Fruit fly (Drosophila melanogaster) whole organism, prepupa: ENCODE results near the gene Dcps.
A peak's percentile ranks its signal among the peaks of the same experiment; 100 is the strongest.

Experiments
- Blimp-1 ChIP-seq: fragments of 200-800 bp; sonication (Bioruptor generic); optimal IDR thresholded peaks from 3 replicates; lab custom pipeline; 2017; ENCODE audit warnings: missing biosample characterization, missing genetic modification characterization, mild to moderate bottlenecking, moderate library complexity, missing genetic modification reagents
- CG10631 ChIP-seq: fragments of 200-800 bp; sonication (Bioruptor generic); optimal IDR thresholded peaks from 2 replicates; lab custom pipeline; 2016; ENCODE audit warnings: missing biosample characterization, missing genetic modification characterization
- CG10669 ChIP-seq: fragments of 200-800 bp; sonication (Bioruptor generic); optimal IDR thresholded peaks from 3 replicates; lab custom pipeline; 2018; ENCODE audit warnings: missing biosample characterization, mild to moderate bottlenecking, missing genetic modification characterization, moderate library complexity
- CG11294 ChIP-seq: fragments of 200-800 bp; sonication (Bioruptor generic); IDR thresholded peaks from 2 replicates; pipeline ENCODE4 v1.3.6; 2022; ENCODE audit warnings: missing biosample characterization, missing genetic modification characterization
- CG11902 ChIP-seq: fragments of 200-800 bp; sonication (Bioruptor generic); optimal IDR thresholded peaks from 3 replicates; lab custom pipeline; 2016; ENCODE audit warnings: missing biosample characterization, missing genetic modification characterization
- CG15336 ChIP-seq: fragments of 200-800 bp; sonication (Bioruptor generic); IDR thresholded peaks from 2 replicates; pipeline ENCODE4 v1.3.6; 2022; ENCODE audit warnings: missing biosample characterization, missing genetic modification characterization
- CG16779 ChIP-seq: fragments of 200-800 bp; sonication (Bioruptor generic); optimal IDR thresholded peaks from 3 replicates; lab custom pipeline; 2017; ENCODE audit warnings: missing biosample characterization, mild to moderate bottlenecking, missing genetic modification characterization
- CG3032 ChIP-seq: fragments of 200-800 bp; optimal IDR thresholded peaks from 2 replicates; lab custom pipeline; 2019; ENCODE audit warnings: missing biosample characterization, mild to moderate bottlenecking, missing genetic modification characterization, moderate library complexity
- CG32006 ChIP-seq: fragments of 200-800 bp; sonication (Bioruptor generic); optimal IDR thresholded peaks from 3 replicates; lab custom pipeline; 2017; ENCODE audit warnings: missing biosample characterization, mild to moderate bottlenecking, missing genetic modification characterization
- CG6163 ChIP-seq: fragments of 200-800 bp; sonication (Bioruptor generic); IDR thresholded peaks from 3 replicates; pipeline ENCODE4 v1.3.6; 2022; ENCODE audit warnings: missing biosample characterization, missing genetic modification characterization
- CG6276 ChIP-seq: fragments of 200-800 bp; sonication (Bioruptor generic); optimal IDR thresholded peaks from 2 replicates; lab custom pipeline; 2017; ENCODE audit warnings: missing biosample characterization, mild to moderate bottlenecking, missing genetic modification characterization
- CG6808 ChIP-seq: fragments of 200-800 bp; sonication (Bioruptor generic); optimal IDR thresholded peaks from 3 replicates; lab custom pipeline; 2017; ENCODE audit warnings: missing biosample characterization, missing genetic modification characterization, mild to moderate bottlenecking, moderate library complexity, missing genetic modification reagents
- CG6854 ChIP-seq: fragments of 200-800 bp; sonication (Bioruptor generic); optimal IDR thresholded peaks from 2 replicates; lab custom pipeline; 2017; ENCODE audit warnings: missing biosample characterization, mild to moderate bottlenecking, missing genetic modification characterization
- CG8319 ChIP-seq: fragments of 200-800 bp; sonication (Bioruptor generic); optimal IDR thresholded peaks from 3 replicates; lab custom pipeline; 2016; ENCODE audit warnings: missing biosample characterization, missing genetic modification characterization
- Eip78C ChIP-seq: fragments of 200-800 bp; sonication (Bioruptor generic); peaks from one replicate; lab custom pipeline; 2016; ENCODE audit warnings: missing biosample characterization, missing genetic modification characterization
- Eip93F ChIP-seq: fragments of 200-800 bp; sonication (Bioruptor generic); optimal IDR thresholded peaks from 2 replicates; lab custom pipeline; 2016; ENCODE audit warnings: missing biosample characterization, mild to moderate bottlenecking, missing genetic modification characterization
- Ets21C ChIP-seq: fragments of 200-800 bp; sonication (Bioruptor generic); optimal IDR thresholded peaks from 3 replicates; lab custom pipeline; 2016; ENCODE audit warnings: missing biosample characterization, missing genetic modification characterization
- Ets96B ChIP-seq: fragments of 200-800 bp; optimal IDR thresholded peaks from 2 replicates; lab custom pipeline; 2019; ENCODE audit warnings: missing biosample characterization, mild to moderate bottlenecking, missing genetic modification characterization, moderate library complexity
- Hr39 ChIP-seq: fragments of 200-800 bp; sonication (Bioruptor generic); optimal IDR thresholded peaks from 2 replicates; lab custom pipeline; 2016; ENCODE audit warnings: missing biosample characterization, missing genetic modification characterization
- Hr4 ChIP-seq: fragments of 200-800 bp; sonication (Bioruptor generic); optimal IDR thresholded peaks from 3 replicates; lab custom pipeline; 2016; ENCODE audit warnings: missing biosample characterization, missing genetic modification characterization
- Lpt ChIP-seq: fragments of 200-800 bp; sonication (Bioruptor generic); optimal IDR thresholded peaks from 3 replicates; lab custom pipeline; 2016; ENCODE audit warnings: missing biosample characterization, missing genetic modification characterization
- Met ChIP-seq: fragments of 200-800 bp; sonication (Bioruptor generic); optimal IDR thresholded peaks from 3 replicates; lab custom pipeline; 2016; ENCODE audit warnings: missing biosample characterization, missing genetic modification characterization
- Smox ChIP-seq: fragments of 200-800 bp; sonication (Bioruptor generic); optimal IDR thresholded peaks from 3 replicates; lab custom pipeline; 2016; ENCODE audit warnings: missing biosample characterization, missing genetic modification characterization
- Sox102F ChIP-seq: fragments of 200-800 bp; sonication (Bioruptor generic); optimal IDR thresholded peaks from 2 replicates; lab custom pipeline; 2016; ENCODE audit warnings: missing biosample characterization, mild to moderate bottlenecking, missing genetic modification characterization
- achi ChIP-seq: fragments of 200-800 bp; sonication (Bioruptor generic); optimal IDR thresholded peaks from 3 replicates; lab custom pipeline; 2016; ENCODE audit warnings: missing biosample characterization, missing genetic modification characterization
- acj6 ChIP-seq: fragments of 200-800 bp; sonication (Bioruptor generic); optimal IDR thresholded peaks from 3 replicates; lab custom pipeline; 2016; ENCODE audit warnings: missing biosample characterization, missing genetic modification characterization
- dac ChIP-seq: fragments of 200-800 bp; sonication (Bioruptor generic); optimal IDR thresholded peaks from 2 replicates; lab custom pipeline; 2017; ENCODE audit warnings: missing biosample characterization, mild to moderate bottlenecking, missing genetic modification characterization
- dsx ChIP-seq: fragments of 200-800 bp; optimal IDR thresholded peaks from 3 replicates; lab custom pipeline; 2019; ENCODE audit warnings: missing biosample characterization, mild to moderate bottlenecking, missing genetic modification characterization, moderate library complexity; ENCODE audit not compliant: poor library complexity, severe bottlenecking
- fd85E ChIP-seq: fragments of 200-800 bp; sonication (Bioruptor generic); optimal IDR thresholded peaks from 3 replicates; lab custom pipeline; 2016; ENCODE audit warnings: missing biosample characterization, missing genetic modification characterization
- fkh ChIP-seq: fragments of 200-800 bp; sonication (Bioruptor generic); optimal IDR thresholded peaks from 3 replicates; lab custom pipeline; 2017; ENCODE audit warnings: missing biosample characterization, mild to moderate bottlenecking, missing genetic modification characterization, moderate library complexity
- net ChIP-seq: fragments of 200-800 bp; sonication (Bioruptor generic); optimal IDR thresholded peaks from 3 replicates; lab custom pipeline; 2016; ENCODE audit warnings: missing biosample characterization, missing genetic modification characterization
- pdm3 ChIP-seq: fragments of 200-800 bp; sonication (Bioruptor generic); optimal IDR thresholded peaks from 3 replicates; lab custom pipeline; 2016; ENCODE audit warnings: missing biosample characterization, missing genetic modification characterization
- salr ChIP-seq, 2 experiments: fragments of 200-800 bp; sonication (Bioruptor generic); optimal IDR thresholded peaks; 3 replicates each; lab custom pipeline; 2016 to 2018; ENCODE audit warnings: missing biosample characterization in 2 of 2, missing genetic modification characterization in 2 of 2, mild to moderate bottlenecking in 1 of 2
- spab ChIP-seq: fragments of 200-800 bp; sonication (Bioruptor generic); optimal IDR thresholded peaks from 2 replicates; lab custom pipeline; 2017; ENCODE audit warnings: missing biosample characterization, mild to moderate bottlenecking, missing genetic modification characterization, missing genetic modification reagents
- ss ChIP-seq, 2 experiments: fragments of 200-800 bp; sonication (Bioruptor generic); optimal IDR thresholded peaks; 2 replicates in 1 of 2; 3 replicates in 1 of 2; lab custom pipeline; 2017 to 2018; ENCODE audit warnings: mild to moderate bottlenecking in 2 of 2, missing biosample characterization in 2 of 2, missing genetic modification characterization in 2 of 2, moderate library complexity in 1 of 2
- topi ChIP-seq: fragments of 200-800 bp; sonication (Bioruptor generic); optimal IDR thresholded peaks from 3 replicates; lab custom pipeline; 2016; ENCODE audit warnings: missing biosample characterization, missing genetic modification characterization

The Dcps gene

DNA sequence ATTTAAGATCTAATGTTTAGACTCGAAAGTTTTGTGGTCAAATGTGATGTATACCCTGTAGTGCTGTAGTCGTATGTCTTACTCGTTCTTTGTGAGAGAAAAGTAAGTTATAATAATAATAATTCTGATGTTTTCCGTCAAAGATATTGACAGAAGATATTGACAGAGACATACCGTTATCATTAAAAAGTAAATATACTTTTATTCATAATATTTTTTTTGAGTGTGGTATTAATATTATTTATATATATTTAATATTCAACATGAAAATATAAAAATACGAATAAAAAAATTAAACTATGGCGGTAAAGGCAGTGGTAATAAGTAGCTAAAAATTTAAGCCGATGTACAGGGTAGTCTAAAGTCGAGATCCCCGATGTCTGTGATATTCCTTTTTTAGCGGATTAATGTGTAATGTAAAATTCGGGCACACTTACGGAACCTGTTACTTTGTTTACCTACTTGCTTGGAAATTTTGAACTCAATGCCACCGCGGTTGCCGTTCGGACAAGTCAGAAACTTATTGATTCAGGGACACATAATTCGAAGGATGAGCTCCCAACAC is 18.2 kb downstream of the Dcps start, which contains the start of the genes CG2100 and CG1236 (continued):
- TF ChIP-seq Lpt (GFP tag; lab: Kevin White, UChicago) (peak; percentile 75), salr (GFP tag; optimal IDR thresholded peaks at IDR 0.05; lab: Kevin White, UChicago) (peak in 1 of 2 experiments; percentile 60), CG15336 (peak; percentile 81), Ets21C (GFP tag; lab: Kevin White, UChicago) (peak; percentile 57), Eip93F (GFP tag; lab: Kevin White, UChicago) (peak; percentile 22), acj6 (GFP tag; lab: Kevin White, UChicago) (peak; percentile 85), CG8319 (GFP tag; lab: Kevin White, UChicago) (peak; percentile 56), Blimp-1 (GFP tag; lab: Kevin White, UChicago) (peak; percentile 69), CG11902 (GFP tag; lab: Kevin White, UChicago) (peak; percentile 74), CG6854 (GFP tag; lab: Kevin White, UChicago) (peak; percentile 64), CG10631 (GFP tag; lab: Kevin White, UChicago) (peak; percentile 85), Ets96B (tag; lab: Kevin White, UChicago) (peak; percentile 83), Hr4 (peak; percentile 62), CG6163 (GFP tag; lab: Robert Waterston, UW) (peak; percentile 76), Sox102F (GFP tag; lab: Kevin White, UChicago) (no peak), achi (GFP tag; lab: Kevin White, UChicago) (peak; percentile 86), dac (GFP tag; lab: Kevin White, UChicago) (no peak), Hr39 (peak; percentile 75), net (GFP tag; lab: Kevin White, UChicago) (peak; percentile 79), CG11294 (GFP tag; lab: Robert Waterston, UW) (peak; percentile 67), CG10669 (GFP tag; lab: Kevin White, UChicago) (peak; percentile 75), CG6808 (GFP tag; lab: Kevin White, UChicago) (peak; percentile 78), CG16779 (tag; lab: Kevin White, UChicago) (no peak), CG6276 (GFP tag; lab: Kevin White, UChicago) (no peak), fkh (peak; percentile 91), fd85E (GFP tag; lab: Kevin White, UChicago) (no peak), pdm3 (no peak), CG3032 (tag; lab: Kevin White, UChicago) (peak; percentile 83), ss (GFP tag; optimal IDR thresholded peaks at IDR 0.05; lab: Kevin White, UChicago) (peak; percentile 68 to 88), Smox (GFP tag; lab: Kevin White, UChicago) (no peak), dsx (GFP tag; lab: Kevin White, UChicago) (peak; percentile 91), Eip78C (GFP tag; lab: Kevin White, UChicago) (peak; percentile 90), CG32006 (GFP tag; lab: Kevin White, UChicago) (peak; percentile 93), spab (GFP tag; lab: Kevin White, UChicago) (peak; percentile 77)

- TF ChIP-seq net (GFP tag; lab: Kevin White, UChicago), result no peak
- TF ChIP-seq fkh, result peak; percentile 56
Observed at dm6 chr3R:5733181-5733580, 21.4 kb downstream of the Dcps start, which contains the start of gene CG1239. TSS of gene CG1239 (plus strand) at chr3R:5733513.

dm6 chr3R:5727724-5728365 is 26.7 kb downstream of the Dcps start:
- no peak for TF ChIP-seq Smox (GFP tag; lab: Kevin White, UChicago)
- TF ChIP-seq Met (GFP tag; lab: Kevin White, UChicago), result no peak
- no peak for TF ChIP-seq CG6808 (GFP tag; lab: Kevin White, UChicago)
- no peak for TF ChIP-seq topi (GFP tag; lab: Kevin White, UChicago)
- no peak for TF ChIP-seq CG10631 (GFP tag; lab: Kevin White, UChicago)
